Worm (Caenorhabditis elegans): ENCODE results near the gene C27A7.5.

- TF ChIP-seq pha-4 (GFP tag; IDR thresholded peaks at IDR 0.05) (no peak), pha-4 (tag; optimal IDR thresholded peaks at IDR 0.05) (no peak), lim-7 (GFP tag; IDR thresholded peaks at IDR 0.05) (no peak), skn-1 (tag; optimal IDR thresholded peaks at IDR 0.05) (no peak), snpc-4 (tag; optimal IDR thresholded peaks at IDR 0.05) (no peak), nhr-237 (tag; optimal IDR thresholded peaks at IDR 0.05) (no peak), ces-1 (GFP tag; optimal IDR thresholded peaks at IDR 0.05) (no peak), lin-15B (tag; optimal IDR thresholded peaks at IDR 0.05) (no peak)
Observed at ce11 chrV:12153784-12154183, 8.3 kb downstream of the C27A7.5 start.

Measured in whole organism, L4 larva.